Worm (Caenorhabditis elegans) whole organism, young adult: ENCODE results near the gene tub-1.
A peak's percentile ranks its signal among the peaks of the same experiment; 100 is the strongest.

Experiments used
- ccch-3 ChIP-seq: fragments of 200-800 bp; sonication (Bioruptor generic); optimal IDR thresholded peaks from 2 replicates; lab custom pipeline; 2018; ENCODE audit warnings: mild to moderate bottlenecking, missing genetic modification characterization, missing compliant biosample characterization
- gei-17 ChIP-seq: fragments of 200-800 bp; sonication (Bioruptor generic); optimal IDR thresholded peaks from 2 replicates; lab custom pipeline; 2018; ENCODE audit warnings: mild to moderate bottlenecking, missing genetic modification characterization, missing compliant biosample characterization
- hmg-1.2 ChIP-seq: fragments of 200-800 bp; sonication (Bioruptor generic); IDR thresholded peaks from 2 replicates; pipeline ENCODE4 v1.3.6; 2022; ENCODE audit warnings: missing genetic modification reagents, missing genetic modification characterization, missing compliant biosample characterization
- hsf-1 ChIP-seq: fragments of 200-800 bp; sonication (Bioruptor generic); IDR thresholded peaks from 2 replicates; pipeline ENCODE4 v1.3.6; 2022; ENCODE audit warnings: missing genetic modification reagents, missing genetic modification characterization, missing compliant biosample characterization
- nhr-80 ChIP-seq: sonication (generic microtip); optimal IDR thresholded peaks from 2 replicates; lab custom pipeline; 2016; ENCODE audit warnings: missing genetic modification characterization, missing compliant biosample characterization
- sptf-2 ChIP-seq: fragments of 200-800 bp; sonication (Bioruptor generic); optimal IDR thresholded peaks from 2 replicates; lab custom pipeline; 2018; ENCODE audit warnings: mild to moderate bottlenecking, missing genetic modification characterization, missing compliant biosample characterization
- tlf-1 ChIP-seq: fragments of 200-800 bp; sonication (Bioruptor generic); optimal IDR thresholded peaks from 2 replicates; lab custom pipeline; 2018; ENCODE audit warnings: mild to moderate bottlenecking, missing genetic modification characterization, missing compliant biosample characterization
- unc-130 ChIP-seq: sonication (generic microtip); optimal IDR thresholded peaks from 2 replicates; lab custom pipeline; 2016; ENCODE audit warnings: missing genetic modification reagents, missing genetic modification characterization, missing compliant biosample characterization
- ztf-18 ChIP-seq: sonication (generic microtip); optimal IDR thresholded peaks from 2 replicates; lab custom pipeline; 2016; ENCODE audit warnings: missing genotype, mild to moderate bottlenecking, missing genetic modification characterization, missing compliant biosample characterization

tub-1 gene

ce11 chrII:8104998-8105397, 51.7 kb downstream of the tub-1 start, which contains the start of gene sfxn-5:
Gene sfxn-5 (minus strand): TSS chrII:8105052.
- TF ChIP-seq gei-17 (GFP tag; lab: Kevin White, UChicago) (no peak), tlf-1 (GFP tag; lab: Kevin White, UChicago) (no peak), nhr-80 (tag; lab: Kevin White, UChicago) (peak; percentile 49), hmg-1.2 (GFP tag; lab: Robert Waterston, UW) (peak; percentile 26; the same call in 1 of the 2 replicates), hsf-1 (GFP tag; lab: Robert Waterston, UW) (no peak), ccch-3 (GFP tag; lab: Kevin White, UChicago) (no peak), unc-130 (GFP tag; lab: Kevin White, UChicago) (no peak), sptf-2 (GFP tag; lab: Kevin White, UChicago) (no peak), ztf-18 (tag; lab: Kevin White, UChicago) (no peak)
